Worm (Caenorhabditis elegans) whole organism, L1 larva: ENCODE data around the gene F41E6.15.
A peak's percentile ranks its signal among the peaks of the same experiment; 100 is the strongest.

Source experiments
- C04F5.9 ChIP-seq: sonication (generic microtip); optimal IDR thresholded peaks from 2 replicates; lab custom pipeline; 2016; ENCODE audit warnings: missing genetic modification characterization, missing compliant biosample characterization
- C34B4.2 ChIP-seq: sonication (generic microtip); optimal IDR thresholded peaks from 2 replicates; lab custom pipeline; 2017; ENCODE audit warnings: mild to moderate bottlenecking, missing genetic modification characterization, missing compliant biosample characterization
- F16B12.6 ChIP-seq: fragments of 150-350 bp; optimal IDR thresholded peaks from 2 replicates; lab custom pipeline; 2014; ENCODE audit warnings: missing biosample characterization, missing genetic modification characterization
- aha-1 ChIP-seq: fragments of 150-350 bp; optimal IDR thresholded peaks from 2 replicates; lab custom pipeline; 2014; ENCODE audit warnings: missing biosample characterization, missing genetic modification characterization
- aly-2 ChIP-seq: fragments of 150-350 bp; optimal IDR thresholded peaks from 2 replicates; lab custom pipeline; 2014; ENCODE audit warnings: missing biosample characterization, missing genetic modification characterization
- ama-1 ChIP-seq: fragments of 150-350 bp; optimal IDR thresholded peaks from 2 replicates; lab custom pipeline; 2014
- blmp-1 ChIP-seq: fragments of 150-350 bp; optimal IDR thresholded peaks from 2 replicates; lab custom pipeline; 2014; ENCODE audit warnings: missing biosample characterization, missing genetic modification characterization
- ceh-82 ChIP-seq, 3 experiments: fragments of 150-350 bp in 1 of 3; sonication (generic microtip) in 2 of 3; optimal IDR thresholded peaks; 2 replicates each; lab custom pipeline; 2014 to 2017; ENCODE audit warnings: missing biosample characterization in 3 of 3, missing genetic modification characterization in 3 of 3
- ces-1 ChIP-seq: fragments of 150-350 bp; optimal IDR thresholded peaks from 2 replicates; lab custom pipeline; 2014; ENCODE audit warnings: missing biosample characterization, missing genetic modification reagents, missing genetic modification characterization
- dpl-1 ChIP-seq, 3 experiments: fragments of 150-350 bp in 2 of 3; sonication (generic microtip) in 1 of 3; optimal IDR thresholded peaks; 2 replicates each; lab custom pipeline; 2014 to 2017; ENCODE audit warnings: missing biosample characterization in 3 of 3, missing genetic modification characterization in 3 of 3, missing genetic modification reagents in 3 of 3
- efl-1 ChIP-seq, 4 experiments: fragments of 150-350 bp; optimal IDR thresholded peaks in 3 of 4; peaks in 1 of 4; 1 replicate in 1 of 4; 2 replicates in 3 of 4; lab custom pipeline; 2014; ENCODE audit warnings: missing biosample characterization in 2 of 4, missing genetic modification characterization in 2 of 4, missing genetic modification reagents in 2 of 4
- efl-3 ChIP-seq: fragments of 200-800 bp; sonication (Bioruptor generic); optimal IDR thresholded peaks from 2 replicates; lab custom pipeline; 2018; ENCODE audit warnings: mild to moderate bottlenecking, missing genetic modification characterization, missing compliant biosample characterization
- egl-27 ChIP-seq, 2 experiments: fragments of 150-350 bp in 1 of 2; sonication (generic microtip); optimal IDR thresholded peaks; 3 replicates each; lab custom pipeline; 2017 to 2018; ENCODE audit warnings: missing biosample characterization in 2 of 2, missing genetic modification characterization in 2 of 2, missing genetic modification reagents in 2 of 2
- elt-2 ChIP-seq: sonication (generic microtip); optimal IDR thresholded peaks from 2 replicates; lab custom pipeline; 2016; ENCODE audit warnings: missing genetic modification characterization, mild to moderate bottlenecking, inconsistent platforms, missing compliant biosample characterization, missing genetic modification reagents
- elt-3 ChIP-seq, 6 experiments: fragments of 150-350 bp in 1 of 6; sonication (generic microtip); optimal IDR thresholded peaks; 2 replicates each; lab custom pipeline; 2017 to 2018; ENCODE audit warnings: missing biosample characterization in 6 of 6, missing genetic modification characterization in 6 of 6, inconsistent platforms in 1 of 6
- ets-5 ChIP-seq: fragments of 200-800 bp; sonication (Bioruptor generic); IDR thresholded peaks from 2 replicates; pipeline ENCODE4 v1.3.6; 2022; ENCODE audit warnings: missing genetic modification characterization, missing compliant biosample characterization
- fkh-8 ChIP-seq: sonication (generic microtip); optimal IDR thresholded peaks from 2 replicates; lab custom pipeline; 2016; ENCODE audit warnings: mild to moderate bottlenecking, missing genetic modification characterization, missing compliant biosample characterization
- fos-1 ChIP-seq: fragments of 150-350 bp; optimal IDR thresholded peaks from 2 replicates; lab custom pipeline; 2014; ENCODE audit warnings: missing biosample characterization, missing genetic modification characterization
- grh-1 ChIP-seq: fragments of 200-800 bp; sonication (Bioruptor generic); IDR thresholded peaks from 2 replicates; pipeline ENCODE4 v1.3.6; 2022; ENCODE audit warnings: missing genetic modification reagents, missing genetic modification characterization, missing compliant biosample characterization
- hlh-4 ChIP-seq: sonication (generic microtip); optimal IDR thresholded peaks from 2 replicates; lab custom pipeline; 2016; ENCODE audit warnings: mild to moderate bottlenecking, missing genetic modification characterization, missing compliant biosample characterization
- hpl-2 ChIP-seq: fragments of 150-350 bp; optimal IDR thresholded peaks from 2 replicates; lab custom pipeline; 2014; ENCODE audit warnings: missing biosample characterization, missing genetic modification reagents, missing genetic modification characterization
- irx-1 ChIP-seq: sonication (generic microtip); optimal IDR thresholded peaks from 2 replicates; lab custom pipeline; 2016; ENCODE audit warnings: missing genetic modification characterization, missing compliant biosample characterization
- jun-1 ChIP-seq: fragments of 150-350 bp; optimal IDR thresholded peaks from 2 replicates; lab custom pipeline; 2014; ENCODE audit warnings: missing biosample characterization, missing genetic modification reagents, missing genetic modification characterization
- lin-13 ChIP-seq: fragments of 150-350 bp; optimal IDR thresholded peaks from 2 replicates; lab custom pipeline; 2014; ENCODE audit warnings: missing biosample characterization, missing genetic modification reagents, missing genetic modification characterization
- lin-14 ChIP-seq: fragments of 200-800 bp; sonication (Bioruptor generic); optimal IDR thresholded peaks from 2 replicates; lab custom pipeline; 2018; ENCODE audit warnings: mild to moderate bottlenecking, missing genetic modification characterization, moderate library complexity, missing compliant biosample characterization
- mep-1 ChIP-seq: fragments of 150-350 bp; optimal IDR thresholded peaks from 2 replicates; lab custom pipeline; 2014; ENCODE audit warnings: missing biosample characterization, missing genetic modification characterization
- nhr-12 ChIP-seq: sonication (generic microtip); optimal IDR thresholded peaks from 2 replicates; lab custom pipeline; 2017; ENCODE audit warnings: missing biosample characterization, missing genetic modification characterization
- nhr-19 ChIP-seq: fragments of 200-800 bp; sonication (Bioruptor generic); conservative IDR thresholded peaks from 2 replicates; pipeline ENCODE4 v1.3.6; 2022; ENCODE audit warnings: missing genetic modification characterization, missing compliant biosample characterization
- nhr-20 ChIP-seq: sonication (generic microtip); optimal IDR thresholded peaks from 2 replicates; lab custom pipeline; 2016; ENCODE audit warnings: mild to moderate bottlenecking, missing genetic modification characterization, missing compliant biosample characterization
- nhr-237 ChIP-seq: fragments of 150-350 bp; optimal IDR thresholded peaks from 2 replicates; lab custom pipeline; 2014; ENCODE audit warnings: missing biosample characterization, missing genetic modification characterization
- nhr-28 ChIP-seq: fragments of 150-350 bp; optimal IDR thresholded peaks from 2 replicates; lab custom pipeline; 2014; ENCODE audit warnings: missing biosample characterization, missing genetic modification characterization
- nhr-47 ChIP-seq: sonication (generic microtip); optimal IDR thresholded peaks from 2 replicates; lab custom pipeline; 2016; ENCODE audit warnings: mild to moderate bottlenecking, missing genetic modification characterization, moderate library complexity, missing compliant biosample characterization
- nhr-71 ChIP-seq: sonication (generic microtip); optimal IDR thresholded peaks from 2 replicates; lab custom pipeline; 2016; ENCODE audit warnings: mild to moderate bottlenecking, missing genetic modification characterization, moderate library complexity, missing compliant biosample characterization
- nhr-77 ChIP-seq: fragments of 150-350 bp; optimal IDR thresholded peaks from 2 replicates; lab custom pipeline; 2014; ENCODE audit warnings: missing biosample characterization, missing genetic modification characterization
- nhr-85 ChIP-seq: sonication (generic microtip); peaks from one replicate; lab custom pipeline; 2016; ENCODE audit warnings: missing genetic modification characterization, inconsistent platforms, missing compliant biosample characterization
- pqm-1 ChIP-seq: sonication (generic microtip); optimal IDR thresholded peaks from 3 replicates; lab custom pipeline; 2017; ENCODE audit warnings: missing biosample characterization, missing genetic modification characterization
- skn-1 ChIP-seq: fragments of 150-350 bp; optimal IDR thresholded peaks from 2 replicates; lab custom pipeline; 2014; ENCODE audit warnings: missing biosample characterization, missing genetic modification characterization
- snpc-4 ChIP-seq: fragments of 150-350 bp; optimal IDR thresholded peaks from 2 replicates; lab custom pipeline; 2014; ENCODE audit warnings: missing biosample characterization, missing genetic modification characterization
- snu-23 ChIP-seq: sonication (generic microtip); optimal IDR thresholded peaks from 2 replicates; lab custom pipeline; 2016; ENCODE audit warnings: missing genetic modification characterization, missing compliant biosample characterization
- sup-37 ChIP-seq: fragments of 200-800 bp; sonication (Bioruptor generic); optimal IDR thresholded peaks from 2 replicates; lab custom pipeline; 2018; ENCODE audit warnings: mild to moderate bottlenecking, missing genetic modification characterization, missing compliant biosample characterization
- tbx-2 ChIP-seq: sonication (generic microtip); optimal IDR thresholded peaks from 2 replicates; lab custom pipeline; 2016; ENCODE audit warnings: missing genetic modification characterization, missing compliant biosample characterization
- unc-130 ChIP-seq: fragments of 150-350 bp; optimal IDR thresholded peaks from 2 replicates; lab custom pipeline; 2017; ENCODE audit warnings: missing biosample characterization, missing genetic modification characterization, inconsistent platforms
- unc-62 ChIP-seq: fragments of 150-350 bp; optimal IDR thresholded peaks from 2 replicates; lab custom pipeline; 2014; ENCODE audit warnings: missing biosample characterization, missing genetic modification reagents, missing genetic modification characterization
- unc-86 ChIP-seq: sonication (generic microtip); optimal IDR thresholded peaks from 2 replicates; lab custom pipeline; 2016; ENCODE audit warnings: missing genetic modification characterization, missing compliant biosample characterization
- unc-98 ChIP-seq: fragments of 200-800 bp; sonication (Bioruptor generic); IDR thresholded peaks from 2 replicates; pipeline ENCODE4 v1.3.6; 2022; ENCODE audit warnings: missing genetic modification characterization, missing compliant biosample characterization
- xbp-1 ChIP-seq: sonication (generic microtip); optimal IDR thresholded peaks from 2 replicates; lab custom pipeline; 2016; ENCODE audit warnings: missing genetic modification characterization, missing compliant biosample characterization
- zip-4 ChIP-seq: fragments of 200-800 bp; sonication (Bioruptor generic); optimal IDR thresholded peaks from 2 replicates; lab custom pipeline; 2018; ENCODE audit warnings: mild to moderate bottlenecking, missing genetic modification characterization, moderate library complexity, missing compliant biosample characterization
- ztf-11 ChIP-seq, 2 experiments: sonication (generic microtip); optimal IDR thresholded peaks; 2 replicates each; lab custom pipeline; 2016 to 2017; ENCODE audit warnings: missing genetic modification characterization in 2 of 2, missing biosample characterization in 1 of 2, missing compliant biosample characterization in 1 of 2
- ztf-4 ChIP-seq: fragments of 150-350 bp; optimal IDR thresholded peaks from 2 replicates; lab custom pipeline; 2014; ENCODE audit warnings: missing biosample characterization, missing genetic modification characterization

F41E6.15 gene

ce11 chrV:8615711-8616110 is 13.2 kb upstream of the F41E6.15 start:
- TF ChIP-seq aly-2 (tag; lab: Kevin White, UChicago) (peak; percentile 13), ces-1 (GFP tag; lab: Kevin White, UChicago) (no peak), pqm-1 (tag; lab: Kevin White, UChicago) (no peak), efl-1 (optimal IDR thresholded peaks at IDR 0.05; lab: Kevin White, UChicago) (no peak), efl-1 (GFP tag; optimal IDR thresholded peaks at IDR 0.05 in 1 of 2; lab: Kevin White, UChicago) (peak in 1 of 2 experiments; percentile 89), jun-1 (no peak)

- TF ChIP-seq nhr-77 (tag; lab: Kevin White, UChicago) (no peak), ztf-4 (tag; lab: Kevin White, UChicago) (peak; percentile 22), unc-86 (no peak), elt-2 (tag; lab: Kevin White, UChicago) (peak; percentile 60), aha-1 (no peak), nhr-71 (tag; lab: Kevin White, UChicago) (peak; percentile 52), pqm-1 (tag; lab: Kevin White, UChicago) (no peak), zip-4 (GFP tag; lab: Kevin White, UChicago) (no peak), lin-14 (GFP tag; lab: Kevin White, UChicago) (peak; percentile 83), skn-1 (tag; lab: Kevin White, UChicago) (no peak), ama-1 (lab: Kevin White, UChicago) (no peak), elt-3 (tag; optimal IDR thresholded peaks at IDR 0.05; lab: Kevin White, UChicago) (peak in 3 of 6 experiments; percentile 7 to 75 (median 49)), nhr-12 (tag; lab: Kevin White, UChicago) (no peak), snpc-4 (no peak), unc-98 (GFP tag; lab: Robert Waterston, UW) (no peak), fkh-8 (tag; lab: Kevin White, UChicago) (no peak), snu-23 (GFP tag; lab: Kevin White, UChicago) (peak; percentile 56), nhr-237 (tag; lab: Kevin White, UChicago) (no peak), sup-37 (GFP tag; lab: Kevin White, UChicago) (no peak), irx-1 (tag; lab: Kevin White, UChicago) (peak; percentile 7), nhr-28 (tag; lab: Kevin White, UChicago) (no peak), mep-1 (peak; percentile 24), dpl-1 (GFP tag; optimal IDR thresholded peaks at IDR 0.05; lab: Kevin White, UChicago) (peak in 1 of 3 experiments; percentile 2), fos-1 (tag; lab: Kevin White, UChicago) (no peak), nhr-85 (tag; lab: Kevin White, UChicago) (peak; percentile 87), nhr-20 (tag; lab: Kevin White, UChicago) (peak; percentile 61), unc-62 (no peak), ceh-82 (tag; optimal IDR thresholded peaks at IDR 0.05; lab: Kevin White, UChicago) (peak in 1 of 3 experiments; percentile 29), hpl-2 (no peak), lin-13 (no peak), efl-1 (optimal IDR thresholded peaks at IDR 0.05; lab: Kevin White, UChicago) (no peak), efl-1 (GFP tag; optimal IDR thresholded peaks at IDR 0.05 in 1 of 2; lab: Kevin White, UChicago) (peak in 1 of 2 experiments; percentile 80), hlh-4 (tag; lab: Kevin White, UChicago) (no peak), blmp-1 (peak; percentile 99), nhr-47 (tag; lab: Kevin White, UChicago) (peak; percentile 43), xbp-1 (tag; lab: Kevin White, UChicago) (no peak), ets-5 (GFP tag; lab: Robert Waterston, UW) (no peak), unc-130 (tag; lab: Kevin White, UChicago) (peak; percentile 59), tbx-2 (no peak), egl-27 (tag; optimal IDR thresholded peaks at IDR 0.05; lab: Kevin White, UChicago) (no peak), C34B4.2 (tag; lab: Kevin White, UChicago) (no peak), grh-1 (GFP tag; lab: Robert Waterston, UW) (0 out of 2 replicates have a peak, but pooled peaks have one; percentile 42), F16B12.6 (no peak), nhr-19 (GFP tag; lab: Robert Waterston, UW) (peak; percentile 63), ztf-11 (tag; optimal IDR thresholded peaks at IDR 0.05; lab: Kevin White, UChicago) (peak in 1 of 2 experiments; percentile 2), C04F5.9 (no peak), ces-1 (GFP tag; lab: Kevin White, UChicago) (no peak), efl-3 (GFP tag; lab: Kevin White, UChicago) (no peak)
These were observed 8.3 kb upstream of the F41E6.15 start, which contains the start of gene fip-4 for ce11 chrV:8610633-8611404. fip-4 (minus strand) TSS chrV:8611268.
